Worm (Caenorhabditis elegans): Measurements from ENCODE around the gene F14H12.6.

F14H12.6 gene

DNA sequence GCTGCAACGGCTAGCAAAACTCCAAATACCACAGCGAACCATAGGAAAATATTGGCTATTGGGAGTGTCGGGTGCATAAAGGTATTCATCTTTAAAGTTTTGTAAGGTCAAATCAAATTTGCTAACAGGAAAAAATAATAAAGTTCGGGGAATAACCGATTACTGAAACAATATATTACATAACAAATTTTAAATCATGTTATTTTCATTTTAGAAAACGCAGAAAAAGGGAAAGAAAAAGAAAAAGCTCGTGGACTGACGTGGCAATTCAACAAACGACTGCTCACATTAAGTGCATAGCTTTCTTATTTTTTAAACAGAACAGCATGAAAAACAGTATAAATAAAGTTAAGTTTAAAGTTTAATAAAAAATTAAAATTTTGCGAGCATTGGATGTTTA, 15.8 kb upstream of the F14H12.6 start, which contains the start of gene R160.6:
R160.6 (minus strand) TSS at position 101 of the 400 bp plus-strand sequence.
- TF ChIP-seq sma-3 (GFP tag; optimal IDR thresholded peaks at IDR 0.05): no peak
- no peak for TF ChIP-seq F13H6.1 (tag; optimal IDR thresholded peaks at IDR 0.05)

DNA sequence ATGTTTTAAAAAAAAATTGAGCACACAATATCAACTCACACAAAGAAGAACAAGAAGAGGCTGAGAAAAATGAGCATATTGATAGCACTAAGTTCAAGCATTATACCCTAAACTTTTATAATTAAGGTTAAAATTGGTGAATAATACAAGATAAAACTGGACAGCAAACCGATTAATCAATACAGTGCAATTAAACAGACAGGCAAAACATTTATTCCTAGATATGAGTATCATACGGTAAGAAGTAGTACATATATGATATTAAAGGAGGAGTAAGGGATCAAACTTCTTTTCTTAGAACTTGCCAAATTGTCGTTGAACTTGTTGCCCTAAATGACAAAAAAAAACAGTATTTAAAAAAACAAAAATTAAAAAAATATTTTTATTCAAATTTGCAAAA, 14.6 kb upstream of the F14H12.6 start, which contains the start of gene R160.14:
R160.14 (minus strand) TSS at position 101 of the 400 bp plus-strand sequence.
- no peak for TF ChIP-seq Y55F3AM.14 (GFP tag; optimal IDR thresholded peaks at IDR 0.05)
- no peak for TF ChIP-seq F13H6.1 (tag; optimal IDR thresholded peaks at IDR 0.05)
- TF ChIP-seq nhr-11 (tag; optimal IDR thresholded peaks at IDR 0.05): no peak
- TF ChIP-seq ztf-1 (GFP tag; conservative IDR thresholded peaks at IDR 0.05): no peak
- TF ChIP-seq mab-5 (tag; optimal IDR thresholded peaks at IDR 0.05): no peak
- TF ChIP-seq ztf-11 (tag; optimal IDR thresholded peaks at IDR 0.05): no peak
- no peak for TF ChIP-seq nhr-21 (tag; optimal IDR thresholded peaks at IDR 0.05)
- no peak for TF ChIP-seq unc-55 (GFP tag; optimal IDR thresholded peaks at IDR 0.05)
- no peak for TF ChIP-seq lin-11 (tag; optimal IDR thresholded peaks at IDR 0.05)
- TF ChIP-seq unc-62 (GFP tag; optimal IDR thresholded peaks at IDR 0.05): no peak
- no peak for TF ChIP-seq lin-13 (GFP tag; optimal IDR thresholded peaks at IDR 0.05)

DNA sequence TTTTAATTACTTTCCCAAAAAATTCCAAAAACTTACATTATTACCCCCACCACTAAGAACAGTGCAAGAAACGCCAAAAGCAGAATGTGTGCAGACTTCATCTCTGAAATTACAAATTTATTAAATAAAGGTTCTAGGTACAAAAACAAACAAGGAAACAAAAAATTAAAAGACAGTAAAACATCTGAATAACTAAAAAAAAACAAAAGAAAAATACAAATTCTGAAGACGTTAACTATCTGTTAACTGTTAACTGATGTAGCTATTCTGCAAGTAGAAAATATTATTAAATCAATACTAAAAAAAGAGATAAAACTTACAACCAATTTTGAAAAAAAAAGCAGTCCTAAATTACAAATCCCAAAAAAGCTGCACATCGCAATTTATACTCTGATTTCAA, 14.0 kb upstream of the F14H12.6 start, which contains the start of gene R160.13:
R160.13 (minus strand) TSS at position 101 of the 400 bp plus-strand sequence.
- TF ChIP-seq ztf-4 (tag; optimal IDR thresholded peaks at IDR 0.05): no peak
- TF ChIP-seq C34F6.9 (tag; optimal IDR thresholded peaks at IDR 0.05): no peak
- TF ChIP-seq crh-2 (tag; optimal IDR thresholded peaks at IDR 0.05): no peak
- TF ChIP-seq nhr-23 (tag; optimal IDR thresholded peaks at IDR 0.05): no peak
- TF ChIP-seq alr-1 (tag; optimal IDR thresholded peaks at IDR 0.05): no peak
- TF ChIP-seq dmd-4 (tag; optimal IDR thresholded peaks at IDR 0.05): no peak
- no peak for TF ChIP-seq nhr-6 (tag; optimal IDR thresholded peaks at IDR 0.05)
- TF ChIP-seq snpc-4 (tag; optimal IDR thresholded peaks at IDR 0.05): no peak
- no peak for TF ChIP-seq Y55F3AM.14 (GFP tag; optimal IDR thresholded peaks at IDR 0.05)
- no peak for TF ChIP-seq lin-11 (tag; optimal IDR thresholded peaks at IDR 0.05)
- no peak for TF ChIP-seq egl-27 (tag; optimal IDR thresholded peaks at IDR 0.05)
- TF ChIP-seq blmp-1 (tag; optimal IDR thresholded peaks at IDR 0.05; ENCODE audit: insufficient read depth): no peak

DNA sequence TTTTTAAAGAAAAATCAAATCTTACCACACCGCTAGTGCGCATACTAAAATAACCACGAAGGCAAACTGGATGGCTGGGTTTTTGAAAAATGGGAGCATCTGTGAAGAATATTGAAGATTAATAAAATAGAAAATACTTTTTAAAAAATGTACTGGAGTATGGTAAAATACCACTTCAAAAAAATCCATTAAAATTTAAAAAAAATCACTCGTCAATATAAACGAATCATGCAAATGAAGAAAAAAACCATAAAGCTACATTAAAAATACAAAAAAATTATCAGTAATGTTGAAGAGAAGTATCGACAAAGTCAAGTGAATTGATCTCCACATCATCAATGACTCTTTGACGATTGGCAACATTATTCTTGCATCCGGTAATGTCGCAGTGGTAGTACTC, 13.4 kb upstream of the F14H12.6 start, which contains the start of gene R160.5:
R160.5 (minus strand) TSS at position 101 of the 400 bp plus-strand sequence.
- no peak for TF ChIP-seq nhr-77 (tag; optimal IDR thresholded peaks at IDR 0.05)
- no peak for TF ChIP-seq nhr-23 (tag; optimal IDR thresholded peaks at IDR 0.05)
- TF ChIP-seq mdl-1 (tag; optimal IDR thresholded peaks at IDR 0.05): no peak
- no peak for TF ChIP-seq C34F6.9 (tag; optimal IDR thresholded peaks at IDR 0.05)
- TF ChIP-seq skn-1 (tag; optimal IDR thresholded peaks at IDR 0.05): no peak
- no peak for TF ChIP-seq nhr-21 (tag; optimal IDR thresholded peaks at IDR 0.05)
- TF ChIP-seq lin-39 (tag; optimal IDR thresholded peaks at IDR 0.05): no peak
- no peak for TF ChIP-seq ZK546.5 (tag; optimal IDR thresholded peaks at IDR 0.05)

DNA sequence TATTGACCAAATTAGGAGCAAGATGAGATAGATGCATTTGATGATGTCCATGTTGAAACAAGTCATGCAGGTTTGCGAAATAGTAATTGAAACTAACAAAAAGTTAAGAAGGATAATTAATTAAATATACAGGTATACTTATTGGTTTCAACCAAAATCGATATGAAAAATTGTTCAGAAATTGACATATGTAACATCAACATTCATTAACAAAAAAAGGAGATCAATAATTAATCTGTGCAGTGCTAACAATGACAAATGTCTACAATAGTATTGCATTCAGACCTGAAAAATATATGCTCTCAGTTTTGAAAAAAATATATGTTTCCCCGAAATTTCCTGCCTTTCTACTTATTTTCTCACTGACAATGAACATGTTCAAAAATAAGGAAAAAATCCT, 11.4 kb upstream of the F14H12.6 start, which contains the start of gene R160.4:
R160.4 (minus strand) TSS at position 101 of the 400 bp plus-strand sequence.
- TF ChIP-seq nhr-12 (tag; optimal IDR thresholded peaks at IDR 0.05) (no peak), nhr-11 (tag; optimal IDR thresholded peaks at IDR 0.05) (no peak), crh-2 (tag; optimal IDR thresholded peaks at IDR 0.05) (no peak), skn-1 (tag; optimal IDR thresholded peaks at IDR 0.05) (no peak), sma-9 (GFP tag; optimal IDR thresholded peaks at IDR 0.05) (no peak), sma-9 (tag; optimal IDR thresholded peaks at IDR 0.05) (no peak), dmd-4 (tag; optimal IDR thresholded peaks at IDR 0.05) (no peak), elt-1 (tag; optimal IDR thresholded peaks at IDR 0.05) (no peak), lin-39 (tag; optimal IDR thresholded peaks at IDR 0.05) (no peak), aly-2 (tag; optimal IDR thresholded peaks at IDR 0.05) (no peak), mab-5 (tag; optimal IDR thresholded peaks at IDR 0.05) (no peak), ZK546.5 (tag; optimal IDR thresholded peaks at IDR 0.05) (no peak), zag-1 (tag; optimal IDR thresholded peaks at IDR 0.05) (no peak), egl-27 (tag; optimal IDR thresholded peaks at IDR 0.05) (no peak), nhr-77 (tag; optimal IDR thresholded peaks at IDR 0.05) (no peak), ceh-16 (tag; optimal IDR thresholded peaks at IDR 0.05) (no peak), ama-1 (optimal IDR thresholded peaks at IDR 0.05) (no peak), fos-1 (tag; optimal IDR thresholded peaks at IDR 0.05) (no peak), nhr-6 (tag; optimal IDR thresholded peaks at IDR 0.05) (no peak), sem-4 (tag; optimal IDR thresholded peaks at IDR 0.05) (no peak), unc-39 (tag; optimal IDR thresholded peaks at IDR 0.05) (no peak)

Data from whole organism, L2 larva.